Worm (Caenorhabditis elegans): ENCODE results near the gene F53F1.2.

F53F1.2 gene

ce11 chrV:13391378-13392258 is 15.0 kb upstream of the F53F1.2 start, which contains the start of gene somi-1 (continued):
- TF ChIP-seq snpc-4 (tag; optimal IDR thresholded peaks at IDR 0.05): no peak
- no peak for TF ChIP-seq C16A3.4 (tag; optimal IDR thresholded peaks at IDR 0.05)
- TF ChIP-seq fkh-4 (tag; optimal IDR thresholded peaks at IDR 0.05; ENCODE audit: borderline replicate concordance): no peak
- peak; percentile 1 for TF ChIP-seq rnt-1 (tag; optimal IDR thresholded peaks at IDR 0.05)
- no peak for TF ChIP-seq ztf-11 (tag; optimal IDR thresholded peaks at IDR 0.05)
- TF ChIP-seq hpl-2 (GFP tag; optimal IDR thresholded peaks at IDR 0.05): no peak
- TF ChIP-seq fkh-10 (GFP tag; optimal IDR thresholded peaks at IDR 0.05): peak; percentile 92
- no peak for TF ChIP-seq ceh-63 (GFP tag; optimal IDR thresholded peaks at IDR 0.05)
- no peak for TF ChIP-seq nhr-47 (tag; optimal IDR thresholded peaks at IDR 0.05)
- no peak for TF ChIP-seq mab-9 (GFP tag; IDR thresholded peaks at IDR 0.05)
- TF ChIP-seq nhr-84 (tag; optimal IDR thresholded peaks at IDR 0.05): no peak
- TF ChIP-seq egl-27 (tag; optimal IDR thresholded peaks at IDR 0.05): no peak
- TF ChIP-seq nhr-85 (tag): peak; percentile 84
- TF ChIP-seq blmp-1 (tag; optimal IDR thresholded peaks at IDR 0.05): peak; percentile 94
- TF ChIP-seq nhr-20 (tag; optimal IDR thresholded peaks at IDR 0.05): peak; percentile 45
- TF ChIP-seq lsy-2 (tag; optimal IDR thresholded peaks at IDR 0.05): peak in 1 of 2 experiments; percentile 16
- TF ChIP-seq ces-1 (GFP tag; optimal IDR thresholded peaks at IDR 0.05): peak; percentile 44
- TF ChIP-seq elt-3 (tag; optimal IDR thresholded peaks at IDR 0.05): peak in 1 of 6 experiments; percentile 28
- no peak for TF ChIP-seq elt-2 (tag; optimal IDR thresholded peaks at IDR 0.05)
- TF ChIP-seq skn-1 (tag; optimal IDR thresholded peaks at IDR 0.05): no peak
- no peak for TF ChIP-seq ama-1 (optimal IDR thresholded peaks at IDR 0.05)
- TF ChIP-seq alr-1 (tag; optimal IDR thresholded peaks at IDR 0.05; ENCODE audit: borderline replicate concordance): no peak
- no peak for TF ChIP-seq dsc-1 (tag; optimal IDR thresholded peaks at IDR 0.05)
- no peak for TF ChIP-seq tlp-1 (tag; optimal IDR thresholded peaks at IDR 0.05)
- no peak for TF ChIP-seq unc-86 (tag; optimal IDR thresholded peaks at IDR 0.05)
- TF ChIP-seq xbp-1 (tag; optimal IDR thresholded peaks at IDR 0.05): no peak

- TF ChIP-seq nhr-90 (tag; optimal IDR thresholded peaks at IDR 0.05; ENCODE audit: poor library complexity): no peak
- peak; percentile 74 for TF ChIP-seq blmp-1 (tag; optimal IDR thresholded peaks at IDR 0.05)
- no peak for TF ChIP-seq unc-86 (tag; optimal IDR thresholded peaks at IDR 0.05)
- no peak for TF ChIP-seq nhr-76 (tag; optimal IDR thresholded peaks at IDR 0.05)
- no peak for TF ChIP-seq fkh-4 (tag; optimal IDR thresholded peaks at IDR 0.05; ENCODE audit: borderline replicate concordance)
- peak; percentile 12 for TF ChIP-seq xbp-1 (tag; optimal IDR thresholded peaks at IDR 0.05)
- peak; percentile 9 for TF ChIP-seq dsc-1 (tag; optimal IDR thresholded peaks at IDR 0.05)
- peak; percentile 9 to 24 for TF ChIP-seq lsy-2 (tag; optimal IDR thresholded peaks at IDR 0.05)
- no peak for TF ChIP-seq F16B12.6 (tag; optimal IDR thresholded peaks at IDR 0.05)
- no peak for TF ChIP-seq ztf-11 (tag; optimal IDR thresholded peaks at IDR 0.05)
- no peak for TF ChIP-seq zag-1 (tag; optimal IDR thresholded peaks at IDR 0.05)
- no peak for TF ChIP-seq elt-3 (tag; optimal IDR thresholded peaks at IDR 0.05)
- TF ChIP-seq rnt-1 (tag; optimal IDR thresholded peaks at IDR 0.05): peak; percentile 79
- no peak for TF ChIP-seq ces-1 (GFP tag; optimal IDR thresholded peaks at IDR 0.05)
- TF ChIP-seq mdl-1 (tag; optimal IDR thresholded peaks at IDR 0.05): peak in 1 of 2 experiments; percentile 17
- no peak for TF ChIP-seq hlh-17 (GFP tag; optimal IDR thresholded peaks at IDR 0.05; ENCODE audit: borderline replicate concordance)
- TF ChIP-seq isw-1 (GFP tag; IDR thresholded peaks at IDR 0.05): no peak
- TF ChIP-seq skn-1 (tag; optimal IDR thresholded peaks at IDR 0.05): no peak
- TF ChIP-seq nhr-85 (tag): peak; percentile 53
- TF ChIP-seq elt-2 (tag; optimal IDR thresholded peaks at IDR 0.05): no peak
- no peak for TF ChIP-seq alr-1 (tag; optimal IDR thresholded peaks at IDR 0.05; ENCODE audit: borderline replicate concordance)
- peak; percentile 36 for TF ChIP-seq swsn-7 (tag; optimal IDR thresholded peaks at IDR 0.05)
- no peak for TF ChIP-seq mef-2 (tag; optimal IDR thresholded peaks at IDR 0.05)
- peak; percentile 25 for TF ChIP-seq nhr-20 (tag; optimal IDR thresholded peaks at IDR 0.05)
- peak; percentile 67 for TF ChIP-seq nhr-71 (tag; optimal IDR thresholded peaks at IDR 0.05)
- TF ChIP-seq efl-1 (optimal IDR thresholded peaks at IDR 0.05): no peak
- TF ChIP-seq efl-1 (GFP tag; optimal IDR thresholded peaks at IDR 0.05 in 1 of 2): peak in 1 of 2 experiments; percentile 92
- peak; percentile 49 for TF ChIP-seq snu-23 (GFP tag; optimal IDR thresholded peaks at IDR 0.05)
- no peak for TF ChIP-seq sup-37 (GFP tag; optimal IDR thresholded peaks at IDR 0.05)
- peak; percentile 62 for TF ChIP-seq unc-130 (tag; optimal IDR thresholded peaks at IDR 0.05)
- peak; percentile 46 for TF ChIP-seq lin-14 (GFP tag; optimal IDR thresholded peaks at IDR 0.05)
- TF ChIP-seq nhr-47 (tag; optimal IDR thresholded peaks at IDR 0.05): peak; percentile 18
- peak; percentile 49; the same call in 1 of the 2 replicates for TF ChIP-seq nhr-19 (GFP tag; conservative IDR thresholded peaks at IDR 0.05)
Observed at ce11 chrV:13393333-13393803, 13.2 kb upstream of the F53F1.2 start.

Measured in whole organism, L1 larva.